Fruit fly (Drosophila melanogaster) whole organism, embryonic: ENCODE data around the gene CG33796.

Experiments used
- Atf3 ChIP-seq: fragments of 200-800 bp; sonication (Bioruptor generic); optimal IDR thresholded peaks from 3 replicates; lab custom pipeline; 2016; ENCODE audit warnings: missing biosample characterization, missing genetic modification characterization
- Bteb2 ChIP-seq: fragments of 200-800 bp; sonication (Bioruptor generic); optimal IDR thresholded peaks from 2 replicates; lab custom pipeline; 2016; ENCODE audit warnings: missing biosample characterization, missing genetic modification characterization
- CG10565 ChIP-seq: fragments of 200-800 bp; sonication (Bioruptor generic); optimal IDR thresholded peaks from 3 replicates; lab custom pipeline; 2016; ENCODE audit warnings: missing biosample characterization, mild to moderate bottlenecking, missing genetic modification characterization
- CG11695 ChIP-seq: fragments of 200-800 bp; sonication (Bioruptor generic); IDR thresholded peaks from 3 replicates; pipeline ENCODE4 v1.3.6; 2022; ENCODE audit warnings: missing biosample characterization, missing genetic modification characterization
- CG12942 ChIP-seq: fragments of 200-800 bp; sonication (Bioruptor generic); optimal IDR thresholded peaks from 3 replicates; lab custom pipeline; 2016; ENCODE audit warnings: missing biosample characterization, missing genetic modification characterization
- CG13775 ChIP-seq: fragments of 200-800 bp; sonication (Bioruptor generic); optimal IDR thresholded peaks from 3 replicates; lab custom pipeline; 2017; ENCODE audit warnings: missing biosample characterization, mild to moderate bottlenecking, missing genetic modification characterization
- CG16779 ChIP-seq: fragments of 200-800 bp; sonication (Bioruptor generic); IDR thresholded peaks from 2 replicates; pipeline ENCODE4 v1.3.6; 2022; ENCODE audit warnings: missing biosample characterization, missing genetic modification characterization
- CG17186 ChIP-seq: fragments of 200-800 bp; sonication (Bioruptor generic); optimal IDR thresholded peaks from 3 replicates; lab custom pipeline; 2017; ENCODE audit warnings: missing biosample characterization, missing genetic modification reagents, missing genetic modification characterization
- CG17802 ChIP-seq: fragments of 200-800 bp; sonication (Bioruptor generic); optimal IDR thresholded peaks from 2 replicates; lab custom pipeline; 2018; ENCODE audit warnings: missing biosample characterization, mild to moderate bottlenecking, missing genetic modification characterization, moderate library complexity
- CG2120 ChIP-seq: fragments of 200-800 bp; sonication (Bioruptor generic); optimal IDR thresholded peaks from 3 replicates; lab custom pipeline; 2016; ENCODE audit warnings: missing biosample characterization, missing genetic modification characterization
- CG2889 ChIP-seq: fragments of 200-800 bp; sonication (Bioruptor generic); IDR thresholded peaks from 3 replicates; pipeline ENCODE4 v1.3.6; 2022; ENCODE audit warnings: missing biosample characterization, missing genetic modification characterization
- CG30431 ChIP-seq: fragments of 200-800 bp; sonication (Bioruptor generic); optimal IDR thresholded peaks from 2 replicates; lab custom pipeline; 2017; ENCODE audit warnings: missing biosample characterization, missing genetic modification characterization
- CG3281 ChIP-seq: fragments of 200-800 bp; sonication (Bioruptor generic); optimal IDR thresholded peaks from 3 replicates; lab custom pipeline; 2017; ENCODE audit warnings: missing biosample characterization, mild to moderate bottlenecking, missing genetic modification characterization
- CG42726 ChIP-seq: fragments of 200-800 bp; sonication (Bioruptor generic); IDR thresholded peaks from 2 replicates; pipeline ENCODE4 v1.3.6; 2022; ENCODE audit warnings: missing biosample characterization, missing genetic modification characterization; ENCODE audit not compliant: partially characterized antibody
- CG5245 ChIP-seq: fragments of 200-800 bp; sonication (Bioruptor generic); optimal IDR thresholded peaks from 3 replicates; lab custom pipeline; 2016; ENCODE audit warnings: missing biosample characterization, missing genetic modification characterization
- CG6272 ChIP-seq: fragments of 200-800 bp; sonication (Bioruptor generic); IDR thresholded peaks from 2 replicates; pipeline ENCODE4 v1.3.6; 2022; ENCODE audit warnings: missing biosample characterization, missing genetic modification characterization
- CG6689 ChIP-seq: fragments of 200-800 bp; sonication (Bioruptor generic); IDR thresholded peaks from 2 replicates; pipeline ENCODE4 v1.3.6; 2022; ENCODE audit warnings: missing biosample characterization, missing genetic modification characterization
- CG7987 ChIP-seq: fragments of 200-800 bp; sonication (Bioruptor generic); optimal IDR thresholded peaks from 2 replicates; lab custom pipeline; 2018; ENCODE audit warnings: missing biosample characterization, mild to moderate bottlenecking, missing genetic modification characterization, moderate library complexity
- CG8765 ChIP-seq: fragments of 200-800 bp; sonication (Bioruptor generic); IDR thresholded peaks from 2 replicates; pipeline ENCODE4 v1.3.6; 2022; ENCODE audit warnings: missing biosample characterization, missing genetic modification characterization
- D19A ChIP-seq: fragments of 200-800 bp; optimal IDR thresholded peaks from 3 replicates; lab custom pipeline; 2019; ENCODE audit warnings: missing biosample characterization, mild to moderate bottlenecking, missing genetic modification characterization, moderate library complexity
- Dip3 ChIP-seq: fragments of 200-800 bp; sonication (Bioruptor generic); optimal IDR thresholded peaks from 3 replicates; lab custom pipeline; 2016; ENCODE audit warnings: missing biosample characterization, missing genetic modification characterization
- Fer3 ChIP-seq: fragments of 200-800 bp; sonication (Bioruptor generic); optimal IDR thresholded peaks from 2 replicates; lab custom pipeline; 2018; ENCODE audit warnings: missing biosample characterization, mild to moderate bottlenecking, missing genetic modification characterization, moderate library complexity
- Gug ChIP-seq: fragments of 200-800 bp; sonication (Bioruptor generic); IDR thresholded peaks from 4 replicates; pipeline ENCODE4 v1.3.6; 2022; ENCODE audit warnings: missing biosample characterization, missing genetic modification characterization
- MESR4 ChIP-seq: fragments of 200-800 bp; sonication (Bioruptor generic); optimal IDR thresholded peaks from 2 replicates; lab custom pipeline; 2018; ENCODE audit warnings: missing biosample characterization, mild to moderate bottlenecking, missing genetic modification characterization, moderate library complexity
- Mad ChIP-seq: fragments of 200-800 bp; sonication (Bioruptor generic); optimal IDR thresholded peaks from 2 replicates; lab custom pipeline; 2016; ENCODE audit warnings: missing biosample characterization, missing genetic modification characterization
- NFAT ChIP-seq: fragments of 200-800 bp; sonication (Bioruptor generic); IDR thresholded peaks from 2 replicates; pipeline ENCODE4 v1.3.6; 2022; ENCODE audit warnings: missing biosample characterization, missing genetic modification characterization
- Nf-YA ChIP-seq: fragments of 200-800 bp; sonication (Bioruptor generic); IDR thresholded peaks from 2 replicates; pipeline ENCODE4 v1.3.6; 2022; ENCODE audit warnings: missing biosample characterization, missing genetic modification characterization
- PHDP ChIP-seq: fragments of 200-800 bp; sonication (Bioruptor generic); optimal IDR thresholded peaks from 3 replicates; lab custom pipeline; 2018; ENCODE audit warnings: missing biosample characterization, mild to moderate bottlenecking, missing genetic modification characterization, moderate library complexity
- Sin3A ChIP-seq: fragments of >200 bp; optimal IDR thresholded peaks from 2 replicates; lab custom pipeline; 2018
- Trl ChIP-seq, 3 experiments: fragments of >200 bp in 2 of 3; fragments of 200-800 bp in 1 of 3; sonication (Bioruptor generic) in 1 of 3; optimal IDR thresholded peaks; 2 replicates in 1 of 3; 3 replicates in 2 of 3; lab custom pipeline; 2016 to 2017; ENCODE audit warnings: missing biosample characterization in 1 of 3, missing genetic modification characterization in 1 of 3
- bab2 ChIP-seq: fragments of 200-800 bp; sonication (Bioruptor generic); optimal IDR thresholded peaks from 2 replicates; lab custom pipeline; 2016; ENCODE audit warnings: missing biosample characterization, missing genetic modification characterization
- chinmo ChIP-seq: fragments of 200-800 bp; sonication (Bioruptor generic); IDR thresholded peaks from 4 replicates; pipeline ENCODE4 v1.3.6; 2022; ENCODE audit warnings: missing biosample characterization, missing genetic modification characterization; ENCODE audit not compliant: partially characterized antibody
- disco-r ChIP-seq: fragments of 200-800 bp; sonication (Bioruptor generic); optimal IDR thresholded peaks from 2 replicates; lab custom pipeline; 2016; ENCODE audit warnings: missing biosample characterization, missing genetic modification characterization
- fd102C ChIP-seq: fragments of 200-800 bp; sonication (Bioruptor generic); optimal IDR thresholded peaks from 2 replicates; lab custom pipeline; 2018; ENCODE audit warnings: missing biosample characterization, mild to moderate bottlenecking, missing genetic modification characterization, moderate library complexity
- fru ChIP-seq: fragments of >200 bp; optimal IDR thresholded peaks from 2 replicates; lab custom pipeline; 2017
- gem ChIP-seq: fragments of 200-800 bp; sonication (Bioruptor generic); optimal IDR thresholded peaks from 2 replicates; lab custom pipeline; 2019; ENCODE audit warnings: missing biosample characterization, mild to moderate bottlenecking, missing genetic modification characterization, moderate library complexity
- grau ChIP-seq: fragments of 200-800 bp; optimal IDR thresholded peaks from 3 replicates; lab custom pipeline; 2019; ENCODE audit warnings: missing biosample characterization, mild to moderate bottlenecking, missing genetic modification characterization, moderate library complexity
- h ChIP-seq: fragments of >200 bp; optimal IDR thresholded peaks from 2 replicates; lab custom pipeline; 2017
- hbn ChIP-seq: fragments of 200-800 bp; sonication (Bioruptor generic); IDR thresholded peaks from 2 replicates; pipeline ENCODE4 v1.3.6; 2022; ENCODE audit warnings: missing biosample characterization, missing genetic modification characterization; ENCODE audit not compliant: partially characterized antibody
- ken ChIP-seq: fragments of 200-800 bp; sonication (Bioruptor generic); IDR thresholded peaks from 3 replicates; pipeline ENCODE4 v1.3.6; 2022; ENCODE audit warnings: missing biosample characterization, missing genetic modification characterization
- lilli ChIP-seq: fragments of 200-800 bp; sonication (Bioruptor generic); optimal IDR thresholded peaks from 3 replicates; lab custom pipeline; 2016; ENCODE audit warnings: missing biosample characterization, missing genetic modification characterization
- mld ChIP-seq: fragments of 200-800 bp; sonication (Bioruptor generic); IDR thresholded peaks from 3 replicates; pipeline ENCODE4 v1.3.6; 2022; ENCODE audit warnings: missing biosample characterization, missing genetic modification characterization; ENCODE audit not compliant: partially characterized antibody
- nom ChIP-seq: fragments of 200-800 bp; sonication (Bioruptor generic); optimal IDR thresholded peaks from 2 replicates; lab custom pipeline; 2017; ENCODE audit warnings: missing biosample characterization, missing genetic modification characterization, mild to moderate bottlenecking, moderate library complexity, missing genetic modification reagents
- oc ChIP-seq: fragments of 200-800 bp; sonication (Bioruptor generic); optimal IDR thresholded peaks from 2 replicates; lab custom pipeline; 2018; ENCODE audit warnings: missing biosample characterization, mild to moderate bottlenecking, missing genetic modification characterization, moderate library complexity
- onecut ChIP-seq: fragments of 200-800 bp; sonication (Bioruptor generic); IDR thresholded peaks from 2 replicates; pipeline ENCODE4 v1.3.6; 2022; ENCODE audit warnings: missing biosample characterization, missing genetic modification characterization
- org-1 ChIP-seq: fragments of 200-800 bp; sonication (Bioruptor generic); optimal IDR thresholded peaks from 2 replicates; lab custom pipeline; 2017; ENCODE audit warnings: missing biosample characterization, missing genetic modification characterization
- psq ChIP-seq: fragments of 200-800 bp; sonication (Bioruptor generic); optimal IDR thresholded peaks from 2 replicates; lab custom pipeline; 2017; ENCODE audit warnings: missing biosample characterization, missing genetic modification characterization
- repo ChIP-seq: fragments of 200-800 bp; sonication (Bioruptor generic); optimal IDR thresholded peaks from 2 replicates; lab custom pipeline; 2016; ENCODE audit warnings: missing biosample characterization, missing genetic modification characterization
- sd ChIP-seq: fragments of 200-800 bp; sonication (Bioruptor generic); optimal IDR thresholded peaks from 3 replicates; lab custom pipeline; 2018; ENCODE audit warnings: missing biosample characterization, mild to moderate bottlenecking, missing genetic modification characterization, moderate library complexity
- slbo ChIP-seq: fragments of 200-800 bp; sonication (Bioruptor generic); IDR thresholded peaks from 2 replicates; pipeline ENCODE4 v1.3.6; 2022; ENCODE audit warnings: missing biosample characterization, missing genetic modification characterization
- tio ChIP-seq: fragments of 200-800 bp; sonication (Bioruptor generic); optimal IDR thresholded peaks from 2 replicates; lab custom pipeline; 2017; ENCODE audit warnings: missing biosample characterization, missing genetic modification characterization, inconsistent platforms
- tll ChIP-seq, 2 experiments: fragments of 200-800 bp in 1 of 2; fragments of >200 bp in 1 of 2; sonication (Bioruptor generic) in 1 of 2; optimal IDR thresholded peaks; 2 replicates each; lab custom pipeline; 2017 to 2019; ENCODE audit warnings: missing biosample characterization in 2 of 2, missing genetic modification characterization in 2 of 2, mild to moderate bottlenecking in 1 of 2, moderate library complexity in 1 of 2
- zfh2 ChIP-seq: fragments of 200-800 bp; sonication (Bioruptor generic); optimal IDR thresholded peaks from 2 replicates; lab custom pipeline; 2016; ENCODE audit warnings: missing biosample characterization, missing genetic modification characterization

Gene CG33796

DNA sequence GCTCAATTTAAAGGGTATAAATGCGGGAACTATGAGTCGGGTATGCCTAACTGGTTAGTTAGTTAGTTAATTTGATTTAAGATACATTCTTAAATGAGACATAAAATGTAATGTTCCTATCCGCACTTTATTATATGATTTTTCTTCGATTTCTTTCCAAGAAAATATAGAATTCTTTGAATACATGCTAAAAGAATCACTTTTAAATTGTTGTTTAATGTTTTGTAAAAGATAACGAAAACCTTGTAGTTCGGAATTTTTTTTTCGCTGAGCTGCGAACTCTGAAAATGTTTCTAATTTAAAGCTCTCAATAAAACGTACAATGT is 9.9 kb downstream of the CG33796 start (continued):
- TF ChIP-seq mld (GFP tag; lab: Robert Waterston, UW) = no peak
- TF ChIP-seq fd102C (GFP tag; lab: Kevin White, UChicago) = no peak
- TF ChIP-seq Nf-YA (GFP tag; lab: Robert Waterston, UW) = no peak
- TF ChIP-seq CG16779 (GFP tag; lab: Robert Waterston, UW) = no peak
- 0 out of 3 replicates have a peak, but pooled peaks have one; percentile 33 for TF ChIP-seq CG11695 (GFP tag; lab: Robert Waterston, UW)
- TF ChIP-seq repo (GFP tag; lab: Kevin White, UChicago) = no peak
- peak; percentile 48 for TF ChIP-seq zfh2 (GFP tag; lab: Kevin White, UChicago)
- TF ChIP-seq Sin3A = no peak
- TF ChIP-seq CG5245 (GFP tag; lab: Kevin White, UChicago) = no peak
- no peak for TF ChIP-seq disco-r
- TF ChIP-seq PHDP = peak; percentile 49
- no peak for TF ChIP-seq onecut
- TF ChIP-seq CG2889 (GFP tag; lab: Robert Waterston, UW) = no peak
- TF ChIP-seq CG17186 (GFP tag; lab: Kevin White, UChicago) = no peak
- peak; percentile 16 for TF ChIP-seq lilli (GFP tag; lab: Kevin White, UChicago)
- TF ChIP-seq Mad (GFP tag; lab: Kevin White, UChicago) = no peak
- TF ChIP-seq CG6272 (GFP tag; lab: Robert Waterston, UW) = no peak
- peak; percentile 29 for TF ChIP-seq tio (GFP tag; lab: Kevin White, UChicago)
- TF ChIP-seq CG6689 (GFP tag; lab: Robert Waterston, UW) = no peak
- TF ChIP-seq slbo (GFP tag; lab: Robert Waterston, UW) = peak; percentile 41; the same call in 1 of the 2 replicates
- no peak for TF ChIP-seq CG8765 (GFP tag; lab: Robert Waterston, UW)
- no peak for TF ChIP-seq bab2
- no peak for TF ChIP-seq chinmo (GFP tag; lab: Robert Waterston, UW)
- no peak for TF ChIP-seq ken (GFP tag; lab: Robert Waterston, UW)
- TF ChIP-seq gem (tag; lab: Kevin White, UChicago) = peak; percentile 58
- no peak for TF ChIP-seq CG13775 (GFP tag; lab: Kevin White, UChicago)
- peak; percentile 6 for TF ChIP-seq Fer3
- TF ChIP-seq NFAT (GFP tag; lab: Robert Waterston, UW) = no peak
- TF ChIP-seq org-1 (GFP tag; lab: Kevin White, UChicago) = no peak
- no peak for TF ChIP-seq tll (GFP tag; optimal IDR thresholded peaks at IDR 0.05; lab: Kevin White, UChicago)
- no peak for TF ChIP-seq psq (GFP tag; lab: Kevin White, UChicago)
- TF ChIP-seq CG30431 = no peak
- TF ChIP-seq fru (lab: Kevin White, UChicago) = no peak
- no peak for TF ChIP-seq sd (tag; lab: Kevin White, UChicago)
- no peak for TF ChIP-seq Gug
- TF ChIP-seq Dip3 (GFP tag; lab: Kevin White, UChicago) = peak; percentile 18
- no peak for TF ChIP-seq h (lab: Kevin White, UChicago)
- no peak for TF ChIP-seq Trl (optimal IDR thresholded peaks at IDR 0.05; lab: Kevin White, UChicago)
- TF ChIP-seq Trl (GFP tag; optimal IDR thresholded peaks at IDR 0.05; lab: Kevin White, UChicago) = no peak
- TF ChIP-seq CG2120 (GFP tag; lab: Kevin White, UChicago) = peak; percentile 78
- peak; percentile 38 for TF ChIP-seq D19A (tag; lab: Kevin White, UChicago)
- no peak for TF ChIP-seq MESR4 (GFP tag; lab: Kevin White, UChicago)
- no peak for TF ChIP-seq nom (GFP tag; lab: Kevin White, UChicago)
- no peak for TF ChIP-seq CG17802 (tag; lab: Kevin White, UChicago)
- no peak for TF ChIP-seq CG12942 (GFP tag; lab: Kevin White, UChicago)
- no peak for TF ChIP-seq oc (tag; lab: Kevin White, UChicago)
- TF ChIP-seq CG3281 (GFP tag; lab: Kevin White, UChicago) = peak; percentile 52
- no peak for TF ChIP-seq CG10565 (GFP tag; lab: Kevin White, UChicago)
- peak; percentile 55 for TF ChIP-seq grau
- no peak for TF ChIP-seq CG7987 (GFP tag; lab: Kevin White, UChicago)
- no peak for TF ChIP-seq Atf3
- TF ChIP-seq CG42726 (GFP tag; lab: Robert Waterston, UW) = no peak
- no peak for TF ChIP-seq hbn (GFP tag; lab: Robert Waterston, UW)
- TF ChIP-seq Bteb2 (GFP tag; lab: Kevin White, UChicago) = peak; percentile 22
